Fruit fly (Drosophila melanogaster) whole organism: ENCODE measurements around the gene Sec24CD.

ENCODE experiments used
- Dll ChIP-seq: fragments of >200 bp; optimal IDR thresholded peaks from 2 replicates; lab custom pipeline; 2017
- EcR ChIP-seq, 2 experiments: fragments of >200 bp; optimal IDR thresholded peaks; 2 replicates each; lab custom pipeline; 2017; ENCODE audit warnings: missing biosample characterization in 2 of 2, missing genetic modification characterization in 2 of 2, missing genetic modification reagents in 2 of 2

dm6 chr2L:2242139-2242538 lies 5.5 kb upstream of the Sec24CD start, which contains the start of gene CG4267:
- peak; percentile 96 for TF ChIP-seq Dll (lab: Kevin White, UChicago)
- TF ChIP-seq EcR (GFP tag; optimal IDR thresholded peaks at IDR 0.05; lab: Kevin White, UChicago) = peak in 1 of 2 experiments; percentile 42
